Worm (Caenorhabditis elegans) whole organism, midembryonic: ENCODE measurements around the gene nipi-4.

Experiments
- flt-1 ChIP-seq: fragments of 200-800 bp; sonication (Bioruptor generic); IDR thresholded peaks from 2 replicates; pipeline ENCODE4 v1.3.6; 2022; ENCODE audit warnings: missing genetic modification characterization, missing compliant biosample characterization
- ref-1 ChIP-seq: fragments of 200-800 bp; sonication (Bioruptor generic); conservative IDR thresholded peaks from 2 replicates; pipeline ENCODE4 v1.3.6; 2022; ENCODE audit warnings: missing genetic modification reagents, missing genetic modification characterization, missing compliant biosample characterization

DNA sequence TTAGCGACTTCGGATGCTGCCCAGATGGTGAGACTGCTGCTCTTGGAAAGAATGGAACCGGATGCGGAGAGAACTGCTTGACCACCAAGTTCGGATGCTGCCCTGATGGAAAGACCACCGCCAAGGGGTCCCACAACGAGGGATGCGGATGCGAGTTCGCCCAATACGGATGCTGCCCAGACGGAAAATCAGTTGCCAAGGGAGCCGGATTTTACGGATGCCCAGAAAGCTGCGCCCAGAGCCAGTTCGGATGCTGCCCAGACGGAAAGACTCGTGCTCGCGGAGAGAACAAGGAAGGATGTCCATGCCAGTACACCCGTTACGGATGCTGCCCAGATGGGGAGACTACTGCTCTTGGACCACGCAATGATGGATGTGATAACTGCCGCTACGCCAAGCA lies 39.7 kb downstream of the nipi-4 start:
- TF ChIP-seq ref-1 (no peak), flt-1 (GFP tag; lab: Robert Waterston, UW) (no peak)
